Worm (Caenorhabditis elegans): ENCODE results near the gene T12B5.14.
A peak's percentile ranks its signal among the peaks of the same experiment; 100 is the strongest.

The T12B5.14 gene

DNA sequence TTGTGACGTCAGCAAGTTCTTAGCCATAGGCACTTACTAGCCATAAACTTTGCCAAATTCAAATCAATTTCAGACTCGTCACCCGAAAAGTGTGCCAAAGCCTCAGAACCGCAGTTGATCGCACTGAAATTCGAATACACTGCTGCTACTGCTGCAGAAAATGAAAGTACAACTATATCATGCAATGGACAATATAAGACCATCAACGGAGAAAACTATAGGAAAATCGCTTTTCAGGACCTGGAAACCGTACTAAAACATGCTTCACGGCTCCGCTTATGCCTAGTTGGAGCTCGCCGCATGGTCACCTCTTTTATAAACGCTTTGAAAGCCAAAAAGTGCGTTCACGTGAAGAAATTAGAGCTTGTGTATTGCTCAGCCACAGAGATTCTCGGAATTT, 16.1 kb upstream of the T12B5.14 start, which contains the start of gene fbxa-22:
TSS of gene fbxa-22 (plus strand) at position 301 of the 400 bp plus-strand sequence.
- TF ChIP-seq R02D3.7 (tag; optimal IDR thresholded peaks at IDR 0.05) (no peak), nhr-23 (tag; optimal IDR thresholded peaks at IDR 0.05) (no peak), elt-3 (tag; optimal IDR thresholded peaks at IDR 0.05) (no peak), Y55F3AM.14 (GFP tag; optimal IDR thresholded peaks at IDR 0.05) (no peak), nhr-129 (tag; optimal IDR thresholded peaks at IDR 0.05) (no peak), nhr-11 (tag; optimal IDR thresholded peaks at IDR 0.05) (no peak), snpc-4 (tag; optimal IDR thresholded peaks at IDR 0.05) (no peak), ceh-82 (tag; optimal IDR thresholded peaks at IDR 0.05) (no peak), blmp-1 (tag; optimal IDR thresholded peaks at IDR 0.05; ENCODE audit: insufficient read depth) (no peak), crh-2 (tag; optimal IDR thresholded peaks at IDR 0.05) (no peak), mab-5 (tag; optimal IDR thresholded peaks at IDR 0.05) (no peak), dmd-4 (tag; optimal IDR thresholded peaks at IDR 0.05) (no peak), aly-2 (tag; optimal IDR thresholded peaks at IDR 0.05) (no peak), nhr-6 (tag; optimal IDR thresholded peaks at IDR 0.05) (no peak)

DNA sequence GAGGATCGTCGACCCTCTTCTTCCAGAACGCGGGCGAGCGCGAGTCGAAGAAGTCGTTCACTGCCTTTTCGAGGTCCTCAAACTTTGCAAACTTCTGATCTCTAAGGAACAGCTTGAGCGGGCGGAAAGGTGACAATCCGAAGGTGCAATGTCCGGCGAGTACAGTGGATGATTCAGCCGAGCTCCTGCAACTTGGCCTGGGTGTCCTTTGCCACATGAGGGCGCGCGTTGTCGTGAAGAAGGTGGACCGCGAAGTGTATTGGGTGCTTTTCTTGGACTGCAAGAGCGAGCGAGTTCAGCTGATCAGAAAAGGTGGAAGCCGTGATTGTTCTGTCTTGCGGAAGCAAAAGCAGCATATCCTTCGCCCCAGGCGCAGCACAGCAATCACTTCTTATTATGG, 12.7 kb upstream of the T12B5.14 start:
- TF ChIP-seq R02D3.7 (tag; optimal IDR thresholded peaks at IDR 0.05), result no peak
- TF ChIP-seq nhr-11 (tag; optimal IDR thresholded peaks at IDR 0.05), result no peak
- TF ChIP-seq sma-3 (GFP tag; optimal IDR thresholded peaks at IDR 0.05), result no peak
- TF ChIP-seq ceh-16 (tag; optimal IDR thresholded peaks at IDR 0.05), result no peak
- TF ChIP-seq unc-55 (GFP tag; optimal IDR thresholded peaks at IDR 0.05), result no peak
- TF ChIP-seq mbf-1 (tag; optimal IDR thresholded peaks at IDR 0.05), result no peak
- TF ChIP-seq F13H6.1 (tag; optimal IDR thresholded peaks at IDR 0.05), result no peak
- no peak for TF ChIP-seq skn-1 (tag; optimal IDR thresholded peaks at IDR 0.05)
- TF ChIP-seq mab-5 (tag; optimal IDR thresholded peaks at IDR 0.05), result no peak
- no peak for TF ChIP-seq gmeb-1 (tag; optimal IDR thresholded peaks at IDR 0.05)
- TF ChIP-seq peb-1 (tag; optimal IDR thresholded peaks at IDR 0.05), result no peak
- TF ChIP-seq lin-11 (tag; optimal IDR thresholded peaks at IDR 0.05), result no peak
- TF ChIP-seq ceh-82 (tag; optimal IDR thresholded peaks at IDR 0.05), result no peak
- TF ChIP-seq nhr-129 (tag; optimal IDR thresholded peaks at IDR 0.05), result no peak
- TF ChIP-seq fos-1 (tag; optimal IDR thresholded peaks at IDR 0.05), result no peak
- no peak for TF ChIP-seq nhr-10 (tag; optimal IDR thresholded peaks at IDR 0.05)
- TF ChIP-seq lin-39 (tag; optimal IDR thresholded peaks at IDR 0.05), result no peak
- no peak for TF ChIP-seq aly-2 (tag; optimal IDR thresholded peaks at IDR 0.05)
- no peak for TF ChIP-seq nhr-23 (tag; optimal IDR thresholded peaks at IDR 0.05)

DNA sequence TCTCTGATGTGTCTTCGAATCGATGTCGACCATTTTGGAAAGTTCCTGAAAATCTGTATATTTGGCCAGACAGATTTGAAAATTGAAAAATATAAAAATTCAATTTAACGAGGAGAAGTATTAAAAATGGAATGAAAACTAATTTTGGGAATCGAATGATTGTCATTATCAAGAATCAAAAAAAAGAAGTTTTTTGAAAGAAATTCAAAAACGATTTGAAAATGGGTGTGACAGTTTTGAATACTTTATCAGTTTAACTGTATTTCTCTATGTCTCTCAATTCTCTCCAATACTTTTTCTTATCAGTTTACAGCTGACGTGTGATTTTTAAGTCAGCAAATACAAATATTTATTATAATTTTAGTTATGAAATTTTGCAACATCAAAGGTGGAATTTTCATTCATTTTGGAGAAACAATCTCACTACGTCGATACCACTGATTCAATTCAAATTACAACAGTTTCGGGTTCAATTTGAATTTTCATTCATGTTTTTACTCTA, 11.2 kb upstream of the T12B5.14 start, which contains the start of gene fbxa-59:
TSS of gene fbxa-59 (minus strand) at position 51 of the 502 bp plus-strand sequence.
- TF ChIP-seq F13H6.1 (tag; optimal IDR thresholded peaks at IDR 0.05) (no peak), skn-1 (tag; optimal IDR thresholded peaks at IDR 0.05) (no peak), C34F6.9 (tag; optimal IDR thresholded peaks at IDR 0.05) (no peak), unc-55 (GFP tag; optimal IDR thresholded peaks at IDR 0.05) (no peak), snpc-4 (tag; optimal IDR thresholded peaks at IDR 0.05) (no peak), nhr-237 (tag; optimal IDR thresholded peaks at IDR 0.05) (no peak), egl-27 (tag; optimal IDR thresholded peaks at IDR 0.05) (no peak), fos-1 (tag; optimal IDR thresholded peaks at IDR 0.05) (peak; percentile 56)

DNA sequence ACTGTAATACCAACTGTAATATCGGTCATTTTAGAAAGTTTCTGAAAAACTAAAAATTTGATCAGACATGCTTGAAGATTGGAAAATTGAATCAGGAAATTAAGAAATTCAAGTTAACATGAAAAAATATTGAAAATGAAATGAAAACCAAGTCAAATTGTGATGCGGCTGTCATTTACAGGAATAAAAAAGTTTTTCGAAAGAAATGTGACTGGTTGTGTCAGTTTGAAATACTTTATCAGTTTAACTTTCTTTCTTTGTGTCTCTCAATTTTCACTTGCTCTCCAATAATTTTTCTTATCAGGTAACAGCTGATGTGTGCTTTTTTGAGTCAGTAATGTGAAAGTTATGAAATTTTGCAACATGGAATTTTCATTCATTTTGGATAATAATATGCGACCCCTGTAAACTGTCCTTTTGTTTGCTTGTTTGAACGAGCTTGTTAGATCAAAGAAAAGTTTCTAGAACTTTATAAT, 8.4 kb upstream of the T12B5.14 start, which contains the start of gene fbxa-60:
TSS of gene fbxa-60 (minus strand) at position 51 of the 476 bp plus-strand sequence.
- TF ChIP-seq nhr-21 (tag; optimal IDR thresholded peaks at IDR 0.05) (no peak), nhr-129 (tag; optimal IDR thresholded peaks at IDR 0.05) (peak; percentile 19), alr-1 (tag; optimal IDR thresholded peaks at IDR 0.05) (no peak), crh-2 (tag; optimal IDR thresholded peaks at IDR 0.05) (no peak), fos-1 (tag; optimal IDR thresholded peaks at IDR 0.05) (peak; percentile 83), sma-9 (GFP tag; optimal IDR thresholded peaks at IDR 0.05) (peak; percentile 9), sma-9 (tag; optimal IDR thresholded peaks at IDR 0.05) (no peak), R02D3.7 (tag; optimal IDR thresholded peaks at IDR 0.05) (no peak), lin-39 (tag; optimal IDR thresholded peaks at IDR 0.05) (no peak), ama-1 (optimal IDR thresholded peaks at IDR 0.05) (no peak), mdl-1 (tag; optimal IDR thresholded peaks at IDR 0.05) (no peak), unc-62 (GFP tag; optimal IDR thresholded peaks at IDR 0.05) (no peak), gmeb-1 (tag; optimal IDR thresholded peaks at IDR 0.05) (peak; percentile 28), blmp-1 (tag; optimal IDR thresholded peaks at IDR 0.05; ENCODE audit: insufficient read depth) (no peak)

Data from whole organism, L2 larva.